Worm (Caenorhabditis elegans): ENCODE data around the gene T05C1.5.

The T05C1.5 gene

ce11 chrII:4490729-4491128 lies at the start of gene T05C1.5:
Gene T05C1.5, minus strand, starts transcription at chrII:4490829.
- TF ChIP-seq nfya-1 (tag; optimal IDR thresholded peaks at IDR 0.05; ENCODE audit: insufficient read depth) = no peak
- TF ChIP-seq mdl-1 (tag; optimal IDR thresholded peaks at IDR 0.05) = no peak
- no peak for TF ChIP-seq nhr-43 (tag; optimal IDR thresholded peaks at IDR 0.05; ENCODE audit: poor library complexity, severe bottlenecking)
- TF ChIP-seq unc-39 (tag; optimal IDR thresholded peaks at IDR 0.05) = no peak
- no peak for TF ChIP-seq pqm-1 (tag; optimal IDR thresholded peaks at IDR 0.05)
- TF ChIP-seq lin-39 (tag; optimal IDR thresholded peaks at IDR 0.05) = no peak
- no peak for TF ChIP-seq nhr-76 (tag; optimal IDR thresholded peaks at IDR 0.05)
- TF ChIP-seq nhr-67 (tag; optimal IDR thresholded peaks at IDR 0.05) = no peak
- TF ChIP-seq nhr-77 (tag; optimal IDR thresholded peaks at IDR 0.05) = no peak
- no peak for TF ChIP-seq pha-4 (tag; optimal IDR thresholded peaks at IDR 0.05)
- TF ChIP-seq sea-2 (GFP tag; optimal IDR thresholded peaks at IDR 0.05) = no peak
- TF ChIP-seq nhr-12 (tag; optimal IDR thresholded peaks at IDR 0.05) = no peak
- no peak for TF ChIP-seq snpc-4 (tag; optimal IDR thresholded peaks at IDR 0.05)
- TF ChIP-seq jun-1 (tag; optimal IDR thresholded peaks at IDR 0.05) = no peak

- TF ChIP-seq jun-1 (tag; optimal IDR thresholded peaks at IDR 0.05) (no peak), eor-1 (tag; optimal IDR thresholded peaks at IDR 0.05) (no peak), tbx-2 (tag; optimal IDR thresholded peaks at IDR 0.05) (no peak), mdl-1 (tag; optimal IDR thresholded peaks at IDR 0.05) (no peak), aly-2 (tag; optimal IDR thresholded peaks at IDR 0.05) (no peak), nhr-43 (tag; optimal IDR thresholded peaks at IDR 0.05; ENCODE audit: poor library complexity, severe bottlenecking) (no peak), unc-39 (tag; optimal IDR thresholded peaks at IDR 0.05) (no peak), fkh-10 (GFP tag; optimal IDR thresholded peaks at IDR 0.05) (no peak), lin-39 (tag; optimal IDR thresholded peaks at IDR 0.05) (no peak), nhr-76 (tag; optimal IDR thresholded peaks at IDR 0.05) (no peak), snpc-4 (tag; optimal IDR thresholded peaks at IDR 0.05) (no peak), daf-12 (tag; optimal IDR thresholded peaks at IDR 0.05) (no peak), fos-1 (tag; optimal IDR thresholded peaks at IDR 0.05) (no peak), elt-3 (tag; optimal IDR thresholded peaks at IDR 0.05) (no peak), ceh-9 (tag; optimal IDR thresholded peaks at IDR 0.05) (no peak), nhr-28 (tag; optimal IDR thresholded peaks at IDR 0.05) (no peak), hmg-11 (tag; optimal IDR thresholded peaks at IDR 0.05) (no peak), nhr-23 (tag; optimal IDR thresholded peaks at IDR 0.05) (no peak), nfya-1 (tag; optimal IDR thresholded peaks at IDR 0.05; ENCODE audit: insufficient read depth) (no peak)
Observed at ce11 chrII:4537141-4537540, 46.5 kb upstream of the T05C1.5 start, which contains the start of gene sra-33. Gene sra-33, minus strand, starts transcription at chrII:4537241.

DNA sequence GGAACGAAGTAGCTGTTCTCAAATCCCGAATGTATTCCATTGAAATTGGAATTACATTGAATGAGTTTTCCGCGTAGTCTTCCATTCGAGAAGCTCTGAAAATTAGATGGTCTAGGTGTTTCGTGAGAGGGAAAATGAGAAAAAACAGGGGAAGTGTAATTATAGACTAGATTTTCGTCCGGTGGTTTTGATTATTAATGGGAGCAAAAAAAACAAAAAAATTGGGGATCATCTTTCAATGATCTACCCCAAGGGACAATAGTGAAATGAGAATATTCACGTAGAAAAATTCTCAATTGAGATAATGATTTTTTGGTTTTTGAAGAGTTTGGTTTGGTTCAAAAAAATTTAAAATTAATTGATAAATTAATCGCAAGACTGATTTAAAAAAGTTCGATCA lies 41.3 kb upstream of the T05C1.5 start, which contains the start of gene sra-32:
Gene sra-32, minus strand, starts transcription at position 101 of the 400 bp plus-strand sequence.
- TF ChIP-seq nhr-12 (tag; optimal IDR thresholded peaks at IDR 0.05) (no peak), ztf-11 (tag; optimal IDR thresholded peaks at IDR 0.05) (no peak), nhr-25 (tag; optimal IDR thresholded peaks at IDR 0.05) (no peak), jun-1 (tag; optimal IDR thresholded peaks at IDR 0.05) (no peak), nhr-77 (tag; optimal IDR thresholded peaks at IDR 0.05) (no peak), nhr-23 (tag; optimal IDR thresholded peaks at IDR 0.05) (no peak), hmg-11 (tag; optimal IDR thresholded peaks at IDR 0.05) (no peak), zag-1 (tag; optimal IDR thresholded peaks at IDR 0.05) (no peak), ZK546.5 (tag; optimal IDR thresholded peaks at IDR 0.05) (no peak)

DNA sequence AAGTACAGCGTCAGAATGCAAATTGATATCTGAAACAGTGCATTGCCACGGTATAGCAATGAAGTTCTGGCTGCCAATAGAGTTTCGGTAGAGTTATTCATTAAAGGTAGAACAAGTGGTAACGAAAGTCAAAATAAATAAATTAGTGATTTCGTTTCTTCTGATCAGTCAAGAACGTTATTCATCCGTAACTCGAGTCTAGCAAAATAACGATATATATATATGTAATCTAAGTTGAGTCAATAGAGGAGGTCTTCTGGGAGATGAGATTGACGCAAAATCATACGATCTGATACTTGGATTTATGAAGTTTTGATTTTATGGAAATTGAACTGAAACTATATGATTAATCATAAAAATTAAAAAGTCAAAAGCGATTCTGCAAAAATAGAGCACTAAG lies 37.2 kb upstream of the T05C1.5 start, which contains the start of gene sra-35:
Gene sra-35, minus strand, starts transcription at position 101 of the 400 bp plus-strand sequence.
- no peak for TF ChIP-seq hmg-11 (tag; optimal IDR thresholded peaks at IDR 0.05)
- no peak for TF ChIP-seq sea-2 (GFP tag; optimal IDR thresholded peaks at IDR 0.05)
- no peak for TF ChIP-seq aly-2 (tag; optimal IDR thresholded peaks at IDR 0.05)
- TF ChIP-seq lin-15B (tag; optimal IDR thresholded peaks at IDR 0.05) = no peak
- no peak for TF ChIP-seq nhr-237 (tag; optimal IDR thresholded peaks at IDR 0.05)
- TF ChIP-seq nhr-25 (tag; optimal IDR thresholded peaks at IDR 0.05) = no peak
- no peak for TF ChIP-seq ztf-4 (tag; optimal IDR thresholded peaks at IDR 0.05)
- TF ChIP-seq egl-27 (tag; optimal IDR thresholded peaks at IDR 0.05) = no peak
- no peak for TF ChIP-seq nhr-11 (tag; optimal IDR thresholded peaks at IDR 0.05)

ce11 chrII:4525185-4525584 lies 34.6 kb upstream of the T05C1.5 start:
- TF ChIP-seq ztf-4 (tag; optimal IDR thresholded peaks at IDR 0.05) (no peak), fkh-10 (GFP tag; optimal IDR thresholded peaks at IDR 0.05) (no peak), nhr-11 (tag; optimal IDR thresholded peaks at IDR 0.05) (no peak), unc-39 (tag; optimal IDR thresholded peaks at IDR 0.05) (no peak), elt-1 (tag; optimal IDR thresholded peaks at IDR 0.05) (no peak), nhr-28 (tag; optimal IDR thresholded peaks at IDR 0.05) (no peak), aly-2 (tag; optimal IDR thresholded peaks at IDR 0.05) (no peak), pha-4 (tag; optimal IDR thresholded peaks at IDR 0.05) (no peak), jun-1 (tag; optimal IDR thresholded peaks at IDR 0.05) (no peak), unc-62 (GFP tag; optimal IDR thresholded peaks at IDR 0.05) (no peak), mml-1 (tag; optimal IDR thresholded peaks at IDR 0.05) (no peak), snpc-4 (tag; optimal IDR thresholded peaks at IDR 0.05) (no peak), nhr-12 (tag; optimal IDR thresholded peaks at IDR 0.05) (no peak)

Data from whole organism, L3 larva.